Worm (Caenorhabditis elegans): ENCODE data around the gene sdz-12.

DNA sequence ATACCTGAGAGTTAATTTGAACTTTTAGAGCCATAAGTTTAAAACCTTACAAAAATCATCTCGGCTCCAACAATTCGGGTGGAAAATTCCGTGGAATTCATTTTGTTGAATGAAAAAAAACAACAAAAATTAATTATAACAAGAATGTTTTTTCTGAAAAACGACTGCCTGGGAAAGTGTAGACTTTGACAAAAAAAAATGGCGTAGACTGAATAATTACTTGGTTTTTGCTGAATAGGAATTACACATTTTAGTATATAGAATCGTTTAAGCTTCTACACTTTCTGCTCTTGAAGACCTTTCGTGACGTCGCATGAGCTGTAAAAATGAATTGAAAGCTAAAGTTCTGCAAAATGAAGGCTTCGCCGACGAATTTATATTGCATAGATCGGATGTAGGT, 32.9 kb upstream of the sdz-12 start, which contains the start of gene srx-112:
- no peak for TF ChIP-seq fos-1 (tag; optimal IDR thresholded peaks at IDR 0.05)
- TF ChIP-seq nhr-28 (tag; optimal IDR thresholded peaks at IDR 0.05): no peak
- TF ChIP-seq nhr-237 (tag; optimal IDR thresholded peaks at IDR 0.05): no peak
- no peak for TF ChIP-seq lin-13 (GFP tag; optimal IDR thresholded peaks at IDR 0.05)

All from whole organism, L1 larva.